Fruit fly (Drosophila melanogaster): ENCODE results near the gene Nepl15.

The Nepl15 gene

DNA sequence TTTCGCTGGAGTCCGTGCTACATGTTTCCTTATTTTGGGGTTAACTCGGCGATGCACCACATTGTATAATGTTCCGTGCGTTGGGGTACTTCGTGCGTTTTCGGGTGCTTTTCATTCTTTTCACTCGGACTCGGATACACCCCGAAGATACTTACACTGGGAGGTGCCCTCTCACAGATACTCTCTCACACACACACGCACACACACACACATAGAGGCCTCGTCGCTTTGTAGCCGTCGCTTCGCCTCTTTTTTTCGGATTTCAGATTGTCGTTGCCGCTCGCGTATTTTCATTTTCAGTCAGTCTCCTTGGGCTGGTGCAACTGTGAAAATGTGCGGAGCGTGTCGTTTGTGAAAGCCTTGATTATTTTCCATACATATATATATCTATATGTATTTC, 15.4 kb upstream of the Nepl15 start (continued):
- TF ChIP-seq unc-4 (GFP tag; IDR thresholded peaks at IDR 0.05; ENCODE audit: partially characterized antibody), result no peak
- no peak for TF ChIP-seq CG4404 (GFP tag; IDR thresholded peaks at IDR 0.05)
- no peak for TF ChIP-seq h (optimal IDR thresholded peaks at IDR 0.05)
- TF ChIP-seq scrt (GFP tag; optimal IDR thresholded peaks at IDR 0.05), result no peak
- TF ChIP-seq CG3407 (GFP tag; optimal IDR thresholded peaks at IDR 0.05), result no peak
- no peak for TF ChIP-seq Antp (GFP tag; optimal IDR thresholded peaks at IDR 0.05)
- TF ChIP-seq CG34376 (GFP tag; optimal IDR thresholded peaks at IDR 0.05), result no peak
- no peak for TF ChIP-seq Ada2b (GFP tag; IDR thresholded peaks at IDR 0.05)
- TF ChIP-seq BtbVII (GFP tag; optimal IDR thresholded peaks at IDR 0.05), result no peak
- no peak for TF ChIP-seq CG8359 (GFP tag; optimal IDR thresholded peaks at IDR 0.05; ENCODE audit: borderline replicate concordance)
- no peak for TF ChIP-seq CG6272 (GFP tag; IDR thresholded peaks at IDR 0.05)
- TF ChIP-seq CG9797 (GFP tag; optimal IDR thresholded peaks at IDR 0.05), result no peak
- no peak for TF ChIP-seq knrl (GFP tag; IDR thresholded peaks at IDR 0.05; ENCODE audit: partially characterized antibody)
- TF ChIP-seq CG16779 (GFP tag; IDR thresholded peaks at IDR 0.05), result no peak
- TF ChIP-seq Fer3 (tag; optimal IDR thresholded peaks at IDR 0.05), result no peak
- no peak for TF ChIP-seq mirr (GFP tag; optimal IDR thresholded peaks at IDR 0.05)
- TF ChIP-seq sd (tag; optimal IDR thresholded peaks at IDR 0.05), result peak; percentile 22
- TF ChIP-seq CG2129 (GFP tag; IDR thresholded peaks at IDR 0.05; ENCODE audit: partially characterized antibody), result no peak
- no peak for TF ChIP-seq CG6689 (GFP tag; IDR thresholded peaks at IDR 0.05)
- TF ChIP-seq CG9876 (GFP tag; optimal IDR thresholded peaks at IDR 0.05), result no peak
- TF ChIP-seq CG30431 (GFP tag; optimal IDR thresholded peaks at IDR 0.05), result no peak
- no peak for TF ChIP-seq CG2202 (tag; optimal IDR thresholded peaks at IDR 0.05)
- no peak for TF ChIP-seq Myb (GFP tag; optimal IDR thresholded peaks at IDR 0.05)
- no peak for TF ChIP-seq CG3281 (GFP tag; optimal IDR thresholded peaks at IDR 0.05)
- no peak for TF ChIP-seq Gug (GFP tag; IDR thresholded peaks at IDR 0.05)
- no peak for TF ChIP-seq hkb (optimal IDR thresholded peaks at IDR 0.05)
- TF ChIP-seq hkb (GFP tag; IDR thresholded peaks at IDR 0.05), result peak; percentile 47; the same call in 1 of the 2 replicates
- TF ChIP-seq MBD-R2 (GFP tag; IDR thresholded peaks at IDR 0.05), result no peak
- TF ChIP-seq Hand (GFP tag; optimal IDR thresholded peaks at IDR 0.05), result peak; percentile 34
- TF ChIP-seq CG12659 (GFP tag; optimal IDR thresholded peaks at IDR 0.05), result peak; percentile 5
- no peak for TF ChIP-seq D (optimal IDR thresholded peaks at IDR 0.05)
- TF ChIP-seq D (GFP tag; optimal IDR thresholded peaks at IDR 0.05), result no peak
- TF ChIP-seq br (optimal IDR thresholded peaks at IDR 0.05), result no peak
- TF ChIP-seq Nf-YA (GFP tag; IDR thresholded peaks at IDR 0.05), result no peak
- no peak for TF ChIP-seq btn (GFP tag; optimal IDR thresholded peaks at IDR 0.05)
- no peak for TF ChIP-seq lab (GFP tag; optimal IDR thresholded peaks at IDR 0.05)
- no peak for TF ChIP-seq CG16863 (GFP tag; optimal IDR thresholded peaks at IDR 0.05)
- TF ChIP-seq CG10267 (tag; optimal IDR thresholded peaks at IDR 0.05), result no peak
- no peak for TF ChIP-seq CG1233 (GFP tag; optimal IDR thresholded peaks at IDR 0.05)
- TF ChIP-seq grn (GFP tag; optimal IDR thresholded peaks at IDR 0.05), result no peak
- no peak for TF ChIP-seq cad (GFP tag; optimal IDR thresholded peaks at IDR 0.05)
- no peak for TF ChIP-seq CG7556 (GFP tag; optimal IDR thresholded peaks at IDR 0.05)
- no peak for TF ChIP-seq ap (GFP tag; IDR thresholded peaks at IDR 0.05)
- peak; percentile 29; the same call in 1 of the 2 replicates for TF ChIP-seq CG3847 (GFP tag; IDR thresholded peaks at IDR 0.05)
- no peak for TF ChIP-seq Eip74EF (GFP tag; optimal IDR thresholded peaks at IDR 0.05)
- TF ChIP-seq gro (GFP tag; optimal IDR thresholded peaks at IDR 0.05), result no peak
- no peak for TF ChIP-seq CG17568 (GFP tag; optimal IDR thresholded peaks at IDR 0.05)
- TF ChIP-seq CG34224 (GFP tag; IDR thresholded peaks at IDR 0.05; ENCODE audit: partially characterized antibody), result 0 out of 3 replicates have a peak, but pooled peaks have one; percentile 9
- TF ChIP-seq ATbp (GFP tag; optimal IDR thresholded peaks at IDR 0.05), result no peak
- TF ChIP-seq zf30C (GFP tag; optimal IDR thresholded peaks at IDR 0.05), result no peak
- peak; percentile 52 to 71 for TF ChIP-seq Trl (optimal IDR thresholded peaks at IDR 0.05)
- no peak for TF ChIP-seq Trl (GFP tag; optimal IDR thresholded peaks at IDR 0.05)
- TF ChIP-seq tna (GFP tag; IDR thresholded peaks at IDR 0.05; ENCODE audit: partially characterized antibody), result no peak
